Fruit fly (Drosophila melanogaster): Measurements from ENCODE around the gene CG32572.

The CG32572 gene

DNA sequence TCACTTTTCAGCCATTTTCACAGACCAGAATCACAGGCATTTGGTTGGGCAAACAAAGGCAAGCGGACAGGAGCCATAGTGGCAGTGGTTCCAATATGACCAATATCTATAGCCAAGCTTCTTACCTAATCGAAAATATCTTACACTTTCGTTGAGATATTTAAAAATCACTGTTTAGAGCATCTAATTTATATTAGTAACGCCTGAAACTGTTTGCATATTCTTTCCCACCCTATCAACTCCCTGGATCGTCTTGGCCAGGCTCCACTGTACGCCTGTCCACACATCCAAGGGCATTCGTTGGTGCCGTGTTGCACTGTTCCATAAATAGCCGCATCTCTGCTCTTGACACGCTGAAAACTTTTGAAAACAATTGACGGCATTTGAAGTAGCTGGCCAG lies 30.5 kb upstream of the CG32572 start (continued):
- peak; percentile 21 for TF ChIP-seq CG10543 (GFP tag; optimal IDR thresholded peaks at IDR 0.05)
- TF ChIP-seq klu (GFP tag; IDR thresholded peaks at IDR 0.05): no peak
- no peak for TF ChIP-seq CG8281 (tag; optimal IDR thresholded peaks at IDR 0.05)
- TF ChIP-seq CG9437 (GFP tag; optimal IDR thresholded peaks at IDR 0.05): no peak
- TF ChIP-seq Dref (GFP tag; IDR thresholded peaks at IDR 0.05): no peak
- no peak for TF ChIP-seq Mad (GFP tag; optimal IDR thresholded peaks at IDR 0.05)
- TF ChIP-seq Lhr (GFP tag; optimal IDR thresholded peaks at IDR 0.05): no peak
- TF ChIP-seq CG14050 (GFP tag; IDR thresholded peaks at IDR 0.05): no peak
- TF ChIP-seq chif (GFP tag; optimal IDR thresholded peaks at IDR 0.05): peak in 1 of 2 experiments; percentile 28
- TF ChIP-seq tgo (GFP tag; IDR thresholded peaks at IDR 0.05): no peak; the same call in 2 of the 3 replicates
- TF ChIP-seq onecut (GFP tag; IDR thresholded peaks at IDR 0.05): no peak
- TF ChIP-seq ara (GFP tag; IDR thresholded peaks at IDR 0.05): no peak
- TF ChIP-seq btn (GFP tag; optimal IDR thresholded peaks at IDR 0.05): no peak
- TF ChIP-seq seq (GFP tag; IDR thresholded peaks at IDR 0.05): no peak
- no peak for TF ChIP-seq bab2 (GFP tag; optimal IDR thresholded peaks at IDR 0.05)
- TF ChIP-seq CkIIα-i1 (GFP tag; IDR thresholded peaks at IDR 0.05): no peak
- TF ChIP-seq CG43689 (GFP tag; IDR thresholded peaks at IDR 0.05): no peak
- TF ChIP-seq CG17612 (GFP tag; IDR thresholded peaks at IDR 0.05): no peak
- TF ChIP-seq pho (GFP tag; optimal IDR thresholded peaks at IDR 0.05): no peak
- no peak for TF ChIP-seq Elba2 (GFP tag; optimal IDR thresholded peaks at IDR 0.05)
- TF ChIP-seq nmo (GFP tag; optimal IDR thresholded peaks at IDR 0.05): peak; percentile 19
- TF ChIP-seq GATAe (GFP tag; conservative IDR thresholded peaks at IDR 0.05): no peak
- TF ChIP-seq z (GFP tag; IDR thresholded peaks at IDR 0.05): no peak
- TF ChIP-seq grau (tag; optimal IDR thresholded peaks at IDR 0.05): peak; percentile 85
- TF ChIP-seq lmd (GFP tag; IDR thresholded peaks at IDR 0.05): peak; percentile 26; the same call in 1 of the 2 replicates
- no peak for TF ChIP-seq CG7372 (GFP tag; IDR thresholded peaks at IDR 0.05)
- no peak for TF ChIP-seq hkb (optimal IDR thresholded peaks at IDR 0.05)
- 0 out of 2 replicates have a peak, but pooled peaks have one; percentile 9 for TF ChIP-seq hkb (GFP tag; IDR thresholded peaks at IDR 0.05)
- peak; percentile 41; the same call in 1 of the 3 replicates for TF ChIP-seq zfh1 (GFP tag; IDR thresholded peaks at IDR 0.05)
- no peak for TF ChIP-seq CG4282 (GFP tag; optimal IDR thresholded peaks at IDR 0.05)
- no peak for TF ChIP-seq cad (GFP tag; optimal IDR thresholded peaks at IDR 0.05)
- TF ChIP-seq ranshi (GFP tag; IDR thresholded peaks at IDR 0.05): 0 out of 2 replicates have a peak, but pooled peaks have one; percentile 17
- no peak for TF ChIP-seq dimm (GFP tag; IDR thresholded peaks at IDR 0.05)
- TF ChIP-seq CG15269 (tag; optimal IDR thresholded peaks at IDR 0.05): peak; percentile 14
- TF ChIP-seq CG17328 (GFP tag; IDR thresholded peaks at IDR 0.05): peak; percentile 47
- TF ChIP-seq danr (GFP tag; IDR thresholded peaks at IDR 0.05): no peak
- no peak for TF ChIP-seq ind (GFP tag; optimal IDR thresholded peaks at IDR 0.05)
- no peak for TF ChIP-seq HLH4C (GFP tag; IDR thresholded peaks at IDR 0.05; ENCODE audit: partially characterized antibody)
- no peak for TF ChIP-seq cg (GFP tag; optimal IDR thresholded peaks at IDR 0.05)
- peak; percentile 53; the same call in 2 of the 3 replicates for TF ChIP-seq dysf (GFP tag; IDR thresholded peaks at IDR 0.05)
- no peak for TF ChIP-seq Sry-δ (GFP tag; optimal IDR thresholded peaks at IDR 0.05)
- no peak for TF ChIP-seq scrt (GFP tag; optimal IDR thresholded peaks at IDR 0.05)
- peak; percentile 8 for TF ChIP-seq CG10979 (tag; optimal IDR thresholded peaks at IDR 0.05)
- TF ChIP-seq Hr51 (GFP tag; optimal IDR thresholded peaks at IDR 0.05): peak in 1 of 2 experiments; percentile 22
- no peak for TF ChIP-seq Fer1 (GFP tag; optimal IDR thresholded peaks at IDR 0.05)
- TF ChIP-seq Awh (GFP tag; IDR thresholded peaks at IDR 0.05): no peak
- TF ChIP-seq grn (GFP tag; optimal IDR thresholded peaks at IDR 0.05): no peak
- no peak for TF ChIP-seq fd102C (GFP tag; optimal IDR thresholded peaks at IDR 0.05)
- no peak for TF ChIP-seq Taf1 (GFP tag; IDR thresholded peaks at IDR 0.05)
- TF ChIP-seq CG1647 (GFP tag; optimal IDR thresholded peaks at IDR 0.05): no peak
- no peak for TF ChIP-seq CG17568 (GFP tag; optimal IDR thresholded peaks at IDR 0.05)
- TF ChIP-seq sisA (GFP tag; IDR thresholded peaks at IDR 0.05): peak; percentile 65; the same call in 1 of the 2 replicates
- no peak for TF ChIP-seq tin (GFP tag; optimal IDR thresholded peaks at IDR 0.05)
